Worm (Caenorhabditis elegans) whole organism, L1 larva: Measurements from ENCODE around the gene swan-2.

Source experiments
- C04F5.9 ChIP-seq: sonication (generic microtip); optimal IDR thresholded peaks from 2 replicates; lab custom pipeline; 2016; ENCODE audit warnings: missing genetic modification characterization, missing compliant biosample characterization
- F16B12.6 ChIP-seq: fragments of 150-350 bp; optimal IDR thresholded peaks from 2 replicates; lab custom pipeline; 2014; ENCODE audit warnings: missing biosample characterization, missing genetic modification characterization
- Y116A8C.19 ChIP-seq: sonication (generic microtip); optimal IDR thresholded peaks from 2 replicates; lab custom pipeline; 2016; ENCODE audit warnings: missing compliant biosample characterization, missing genetic modification characterization, borderline replicate concordance
- alr-1 ChIP-seq: fragments of 200-800 bp; sonication (Bioruptor generic); optimal IDR thresholded peaks from 2 replicates; lab custom pipeline; 2018; ENCODE audit warnings: borderline replicate concordance, mild to moderate bottlenecking, missing genetic modification characterization, missing compliant biosample characterization
- aly-2 ChIP-seq: fragments of 150-350 bp; optimal IDR thresholded peaks from 2 replicates; lab custom pipeline; 2014; ENCODE audit warnings: missing biosample characterization, missing genetic modification characterization
- ama-1 ChIP-seq: fragments of 150-350 bp; optimal IDR thresholded peaks from 2 replicates; lab custom pipeline; 2014
- blmp-1 ChIP-seq: fragments of 150-350 bp; optimal IDR thresholded peaks from 2 replicates; lab custom pipeline; 2014; ENCODE audit warnings: missing biosample characterization, missing genetic modification characterization
- ceh-63 ChIP-seq: fragments of 200-800 bp; sonication (Bioruptor generic); optimal IDR thresholded peaks from 2 replicates; lab custom pipeline; 2018; ENCODE audit warnings: mild to moderate bottlenecking, missing genetic modification characterization, missing compliant biosample characterization
- ceh-8 ChIP-seq: fragments of 200-800 bp; sonication (Bioruptor generic); optimal IDR thresholded peaks from 2 replicates; lab custom pipeline; 2018; ENCODE audit warnings: mild to moderate bottlenecking, missing genetic modification characterization, moderate library complexity, missing compliant biosample characterization
- ceh-90 ChIP-seq: sonication (generic microtip); optimal IDR thresholded peaks from 2 replicates; lab custom pipeline; 2016; ENCODE audit warnings: missing genetic modification characterization, missing compliant biosample characterization
- ces-1 ChIP-seq: fragments of 150-350 bp; optimal IDR thresholded peaks from 2 replicates; lab custom pipeline; 2014; ENCODE audit warnings: missing biosample characterization, missing genetic modification reagents, missing genetic modification characterization
- dpl-1 ChIP-seq, 3 experiments: fragments of 150-350 bp in 2 of 3; sonication (generic microtip) in 1 of 3; optimal IDR thresholded peaks; 2 replicates each; lab custom pipeline; 2014 to 2017; ENCODE audit warnings: missing biosample characterization in 3 of 3, missing genetic modification characterization in 3 of 3, missing genetic modification reagents in 3 of 3
- dsc-1 ChIP-seq: sonication (generic microtip); optimal IDR thresholded peaks from 2 replicates; lab custom pipeline; 2016; ENCODE audit warnings: mild to moderate bottlenecking, missing genetic modification characterization, missing compliant biosample characterization
- egl-13 ChIP-seq: sonication (generic microtip); optimal IDR thresholded peaks from 2 replicates; lab custom pipeline; 2016; ENCODE audit warnings: missing genotype, missing genetic modification reagents, missing genetic modification characterization, missing compliant biosample characterization
- elt-2 ChIP-seq: sonication (generic microtip); optimal IDR thresholded peaks from 2 replicates; lab custom pipeline; 2016; ENCODE audit warnings: missing genetic modification characterization, mild to moderate bottlenecking, inconsistent platforms, missing compliant biosample characterization, missing genetic modification reagents
- elt-3 ChIP-seq, 6 experiments: fragments of 150-350 bp in 1 of 6; sonication (generic microtip); optimal IDR thresholded peaks; 2 replicates each; lab custom pipeline; 2017 to 2018; ENCODE audit warnings: missing biosample characterization in 6 of 6, missing genetic modification characterization in 6 of 6, inconsistent platforms in 1 of 6
- ets-5 ChIP-seq: fragments of 200-800 bp; sonication (Bioruptor generic); IDR thresholded peaks from 2 replicates; pipeline ENCODE4 v1.3.6; 2022; ENCODE audit warnings: missing genetic modification characterization, missing compliant biosample characterization
- fkh-8 ChIP-seq: sonication (generic microtip); optimal IDR thresholded peaks from 2 replicates; lab custom pipeline; 2016; ENCODE audit warnings: mild to moderate bottlenecking, missing genetic modification characterization, missing compliant biosample characterization
- fos-1 ChIP-seq: fragments of 150-350 bp; optimal IDR thresholded peaks from 2 replicates; lab custom pipeline; 2014; ENCODE audit warnings: missing biosample characterization, missing genetic modification characterization
- hlh-4 ChIP-seq: sonication (generic microtip); optimal IDR thresholded peaks from 2 replicates; lab custom pipeline; 2016; ENCODE audit warnings: mild to moderate bottlenecking, missing genetic modification characterization, missing compliant biosample characterization
- hpl-2 ChIP-seq: fragments of 150-350 bp; optimal IDR thresholded peaks from 2 replicates; lab custom pipeline; 2014; ENCODE audit warnings: missing biosample characterization, missing genetic modification reagents, missing genetic modification characterization
- irx-1 ChIP-seq: sonication (generic microtip); optimal IDR thresholded peaks from 2 replicates; lab custom pipeline; 2016; ENCODE audit warnings: missing genetic modification characterization, missing compliant biosample characterization
- jun-1 ChIP-seq: fragments of 150-350 bp; optimal IDR thresholded peaks from 2 replicates; lab custom pipeline; 2014; ENCODE audit warnings: missing biosample characterization, missing genetic modification reagents, missing genetic modification characterization
- lin-14 ChIP-seq: fragments of 200-800 bp; sonication (Bioruptor generic); optimal IDR thresholded peaks from 2 replicates; lab custom pipeline; 2018; ENCODE audit warnings: mild to moderate bottlenecking, missing genetic modification characterization, moderate library complexity, missing compliant biosample characterization
- lin-15B ChIP-seq: fragments of 150-350 bp; sonication (generic microtip); optimal IDR thresholded peaks from 3 replicates; lab custom pipeline; 2014; ENCODE audit warnings: missing biosample characterization, missing genetic modification characterization
- lsy-2 ChIP-seq, 2 experiments: fragments of 150-350 bp; optimal IDR thresholded peaks; 2 replicates each; lab custom pipeline; 2014; ENCODE audit warnings: missing biosample characterization in 2 of 2, missing genetic modification characterization in 2 of 2
- nhr-11 ChIP-seq: fragments of 150-350 bp; optimal IDR thresholded peaks from 2 replicates; lab custom pipeline; 2014; ENCODE audit warnings: missing biosample characterization, missing genetic modification characterization
- nhr-12 ChIP-seq: sonication (generic microtip); optimal IDR thresholded peaks from 2 replicates; lab custom pipeline; 2017; ENCODE audit warnings: missing biosample characterization, missing genetic modification characterization
- nhr-237 ChIP-seq: fragments of 150-350 bp; optimal IDR thresholded peaks from 2 replicates; lab custom pipeline; 2014; ENCODE audit warnings: missing biosample characterization, missing genetic modification characterization
- nhr-28 ChIP-seq: fragments of 150-350 bp; optimal IDR thresholded peaks from 2 replicates; lab custom pipeline; 2014; ENCODE audit warnings: missing biosample characterization, missing genetic modification characterization
- nhr-71 ChIP-seq: sonication (generic microtip); optimal IDR thresholded peaks from 2 replicates; lab custom pipeline; 2016; ENCODE audit warnings: mild to moderate bottlenecking, missing genetic modification characterization, moderate library complexity, missing compliant biosample characterization
- nhr-76 ChIP-seq: sonication (generic microtip); optimal IDR thresholded peaks from 2 replicates; lab custom pipeline; 2017; ENCODE audit warnings: missing biosample characterization, missing genetic modification characterization
- nhr-77 ChIP-seq: fragments of 150-350 bp; optimal IDR thresholded peaks from 2 replicates; lab custom pipeline; 2014; ENCODE audit warnings: missing biosample characterization, missing genetic modification characterization
- nhr-84 ChIP-seq: sonication (generic microtip); optimal IDR thresholded peaks from 2 replicates; lab custom pipeline; 2017; ENCODE audit warnings: missing biosample characterization, missing genetic modification characterization
- nhr-90 ChIP-seq: sonication (generic microtip); optimal IDR thresholded peaks from 2 replicates; lab custom pipeline; 2016; ENCODE audit warnings: mild to moderate bottlenecking, missing genetic modification characterization, missing compliant biosample characterization; ENCODE audit not compliant: poor library complexity
- pag-3 ChIP-seq: sonication (generic microtip); optimal IDR thresholded peaks from 2 replicates; lab custom pipeline; 2017; ENCODE audit warnings: missing genetic modification characterization, mild to moderate bottlenecking, missing compliant biosample characterization, antibody characterized with exemption, borderline replicate concordance; ENCODE audit not compliant: insufficient read depth
- pax-3 ChIP-seq: fragments of 200-800 bp; sonication (Bioruptor generic); optimal IDR thresholded peaks from 2 replicates; lab custom pipeline; 2018; ENCODE audit warnings: mild to moderate bottlenecking, missing genetic modification characterization, moderate library complexity, missing compliant biosample characterization
- pqm-1 ChIP-seq: sonication (generic microtip); optimal IDR thresholded peaks from 3 replicates; lab custom pipeline; 2017; ENCODE audit warnings: missing biosample characterization, missing genetic modification characterization
- snpc-4 ChIP-seq: fragments of 150-350 bp; optimal IDR thresholded peaks from 2 replicates; lab custom pipeline; 2014; ENCODE audit warnings: missing biosample characterization, missing genetic modification characterization
- sox-4 ChIP-seq: sonication (generic microtip); optimal IDR thresholded peaks from 2 replicates; lab custom pipeline; 2016; ENCODE audit warnings: missing genetic modification characterization, missing compliant biosample characterization
- swsn-7 ChIP-seq: sonication (generic microtip); optimal IDR thresholded peaks from 2 replicates; lab custom pipeline; 2016; ENCODE audit warnings: missing genetic modification characterization, missing compliant biosample characterization
- unc-30 ChIP-seq: sonication (generic microtip); optimal IDR thresholded peaks from 2 replicates; lab custom pipeline; 2017; ENCODE audit warnings: missing biosample characterization, missing genetic modification characterization
- unc-62 ChIP-seq: fragments of 150-350 bp; optimal IDR thresholded peaks from 2 replicates; lab custom pipeline; 2014; ENCODE audit warnings: missing biosample characterization, missing genetic modification reagents, missing genetic modification characterization
- vab-15 ChIP-seq: sonication (generic microtip); optimal IDR thresholded peaks from 2 replicates; lab custom pipeline; 2017; ENCODE audit warnings: missing genotype, mild to moderate bottlenecking, missing genetic modification characterization, missing compliant biosample characterization
- zag-1 ChIP-seq: fragments of 150-350 bp; optimal IDR thresholded peaks from 2 replicates; lab custom pipeline; 2014; ENCODE audit warnings: missing biosample characterization, missing genetic modification characterization
- ztf-4 ChIP-seq: fragments of 150-350 bp; optimal IDR thresholded peaks from 2 replicates; lab custom pipeline; 2014; ENCODE audit warnings: missing biosample characterization, missing genetic modification characterization

Gene swan-2

ce11 chrV:13818824-13819408 is 14.8 kb upstream of the swan-2 start, which contains the start of gene sel-10 (continued):
- TF ChIP-seq nhr-28 = no peak
- TF ChIP-seq ets-5 (GFP tag; lab: Robert Waterston, UW) = no peak
- TF ChIP-seq nhr-76 (tag; lab: Kevin White, UChicago) = no peak
- TF ChIP-seq unc-62 (GFP tag; lab: Kevin White, UChicago) = no peak
- TF ChIP-seq fkh-8 (tag; lab: Kevin White, UChicago) = peak; percentile 71
- peak; percentile 63 for TF ChIP-seq lin-15B (tag; lab: Kevin White, UChicago)
- no peak for TF ChIP-seq nhr-237 (tag; lab: Kevin White, UChicago)
- no peak for TF ChIP-seq ztf-4 (tag; lab: Kevin White, UChicago)
- TF ChIP-seq elt-3 (tag; optimal IDR thresholded peaks at IDR 0.05; lab: Kevin White, UChicago) = peak in 1 of 6 experiments; percentile 75
- TF ChIP-seq lin-14 = peak; percentile 88
- peak; percentile 55 for TF ChIP-seq sox-4 (tag; lab: Kevin White, UChicago)
- no peak for TF ChIP-seq ces-1 (GFP tag; lab: Kevin White, UChicago)
- TF ChIP-seq pax-3 (tag; lab: Kevin White, UChicago) = peak; percentile 79
- TF ChIP-seq dsc-1 (tag; lab: Kevin White, UChicago) = peak; percentile 80
- TF ChIP-seq egl-13 (tag; lab: Kevin White, UChicago) = peak; percentile 9
- peak; percentile 73 for TF ChIP-seq snpc-4 (tag; lab: Kevin White, UChicago)
- TF ChIP-seq swsn-7 (tag; lab: Kevin White, UChicago) = peak; percentile 85
- peak; percentile 85 to 88 for TF ChIP-seq lsy-2 (tag; optimal IDR thresholded peaks at IDR 0.05; lab: Kevin White, UChicago)
- TF ChIP-seq jun-1 (tag; lab: Kevin White, UChicago) = peak; percentile 50
- TF ChIP-seq unc-30 = no peak
- TF ChIP-seq pag-3 = no peak
- TF ChIP-seq F16B12.6 (tag; lab: Kevin White, UChicago) = peak; percentile 2
- TF ChIP-seq hlh-4 (tag; lab: Kevin White, UChicago) = no peak
- peak; percentile 79 for TF ChIP-seq nhr-90 (tag; lab: Kevin White, UChicago)
- TF ChIP-seq nhr-84 (tag; lab: Kevin White, UChicago) = no peak
- TF ChIP-seq blmp-1 (tag; lab: Kevin White, UChicago) = peak; percentile 55
- TF ChIP-seq nhr-12 (tag; lab: Kevin White, UChicago) = no peak
- no peak for TF ChIP-seq hpl-2
- TF ChIP-seq Y116A8C.19 = no peak
- peak; percentile 55 for TF ChIP-seq nhr-77 (tag; lab: Kevin White, UChicago)
- TF ChIP-seq C04F5.9 (tag; lab: Kevin White, UChicago) = no peak
- TF ChIP-seq ceh-63 (GFP tag; lab: Kevin White, UChicago) = no peak
- TF ChIP-seq alr-1 (tag; lab: Kevin White, UChicago) = no peak
- TF ChIP-seq zag-1 (tag; lab: Kevin White, UChicago) = no peak
- TF ChIP-seq ceh-8 (GFP tag; lab: Kevin White, UChicago) = peak; percentile 61
- peak; percentile 28 for TF ChIP-seq aly-2
- TF ChIP-seq vab-15 (tag; lab: Kevin White, UChicago) = no peak
- peak; percentile 47 to 88 (median 79) for TF ChIP-seq dpl-1 (GFP tag; optimal IDR thresholded peaks at IDR 0.05; lab: Kevin White, UChicago)
- TF ChIP-seq fos-1 = no peak
- peak; percentile 9 for TF ChIP-seq nhr-11 (tag; lab: Kevin White, UChicago)
- TF ChIP-seq irx-1 = peak; percentile 64
- peak; percentile 43 for TF ChIP-seq elt-2
- TF ChIP-seq pqm-1 (tag; lab: Kevin White, UChicago) = no peak
- TF ChIP-seq ceh-90 (tag; lab: Kevin White, UChicago) = peak; percentile 49
- TF ChIP-seq ama-1 (lab: Kevin White, UChicago) = no peak
- peak; percentile 87 for TF ChIP-seq nhr-71 (tag; lab: Kevin White, UChicago)
